Worm (Caenorhabditis elegans): ENCODE results near the gene Y38E10A.22.
"Not testable (repeated sequence)": the region's sequence is repeated elsewhere in the genome, so short reads cannot be mapped to it uniquely, and the experiment has no call there.

The Y38E10A.22 gene

ce11 chrII:12624433-12624832, 53.2 kb downstream of the Y38E10A.22 start, which contains the start of gene Y38E10A.14:
Y38E10A.14 (minus strand) TSS chrII:12624533.
- not testable (repeated sequence) for TF ChIP-seq ceh-28, elt-3, nhr-77 (tag; optimal IDR thresholded peaks at IDR 0.05)

- TF ChIP-seq sea-2 (GFP tag; optimal IDR thresholded peaks at IDR 0.05) (no peak), nhr-28 (tag; optimal IDR thresholded peaks at IDR 0.05) (no peak), nhr-67 (tag; optimal IDR thresholded peaks at IDR 0.05) (no peak), nhr-12 (tag; optimal IDR thresholded peaks at IDR 0.05) (no peak), ztf-4 (tag; optimal IDR thresholded peaks at IDR 0.05) (no peak), hmg-11 (tag; optimal IDR thresholded peaks at IDR 0.05) (no peak), nhr-43 (tag; optimal IDR thresholded peaks at IDR 0.05; ENCODE audit: poor library complexity, severe bottlenecking) (no peak), jun-1 (tag; optimal IDR thresholded peaks at IDR 0.05) (no peak), ceh-28 (tag; optimal IDR thresholded peaks at IDR 0.05) (no peak), egl-5 (tag; optimal IDR thresholded peaks at IDR 0.05) (no peak), nhr-76 (tag; optimal IDR thresholded peaks at IDR 0.05) (no peak), mdl-1 (tag; optimal IDR thresholded peaks at IDR 0.05) (no peak), nhr-25 (tag; optimal IDR thresholded peaks at IDR 0.05) (no peak), lsy-12 (tag; optimal IDR thresholded peaks at IDR 0.05) (no peak)
Observed at ce11 chrII:12622843-12623242, 54.8 kb downstream of the Y38E10A.22 start.
